Worm (Caenorhabditis elegans) whole organism, L2 larva: Measurements from ENCODE around the gene F08F3.1.

Experiments used
- R02D3.7 ChIP-seq: fragments of 150-350 bp; optimal IDR thresholded peaks from 2 replicates; lab custom pipeline; 2014; ENCODE audit warnings: missing biosample characterization, missing genetic modification characterization
- aly-2 ChIP-seq: fragments of 150-350 bp; optimal IDR thresholded peaks from 2 replicates; lab custom pipeline; 2014; ENCODE audit warnings: missing biosample characterization, missing genetic modification characterization
- dmd-4 ChIP-seq: sonication (generic microtip); optimal IDR thresholded peaks from 2 replicates; lab custom pipeline; 2017; ENCODE audit warnings: missing biosample characterization, missing genetic modification characterization
- nhr-11 ChIP-seq: fragments of 150-350 bp; optimal IDR thresholded peaks from 2 replicates; lab custom pipeline; 2014; ENCODE audit warnings: missing biosample characterization, missing genetic modification characterization
- nhr-23 ChIP-seq: fragments of 150-350 bp; optimal IDR thresholded peaks from 2 replicates; lab custom pipeline; 2014; ENCODE audit warnings: missing biosample characterization, missing genetic modification reagents, missing genetic modification characterization
- nhr-237 ChIP-seq: fragments of 150-350 bp; optimal IDR thresholded peaks from 2 replicates; lab custom pipeline; 2014; ENCODE audit warnings: missing biosample characterization, missing genetic modification characterization

- TF ChIP-seq aly-2 (tag; lab: Kevin White, UChicago) (no peak), nhr-23 (no peak), nhr-11 (tag; lab: Kevin White, UChicago) (no peak), R02D3.7 (tag; lab: Kevin White, UChicago) (no peak), nhr-237 (tag; lab: Kevin White, UChicago) (no peak), dmd-4 (tag; lab: Kevin White, UChicago) (no peak)
Observed at ce11 chrV:5493447-5493846, 47.5 kb downstream of the F08F3.1 start, which contains the start of gene T05C3.2.
